Worm (Caenorhabditis elegans): Measurements from ENCODE around the gene his-1.
"Not testable (repeated sequence)": the region's sequence is repeated elsewhere in the genome, so short reads cannot be mapped to it uniquely, and the experiment has no call there.

Gene his-1

ce11 chrV:16033491-16033890, 8.8 kb upstream of the his-1 start:
- no peak for TF ChIP-seq pqm-1 (tag; optimal IDR thresholded peaks at IDR 0.05)
- TF ChIP-seq spr-1 (tag; optimal IDR thresholded peaks at IDR 0.05), result no peak
- peak; percentile 54 for TF ChIP-seq set-16 (GFP tag; IDR thresholded peaks at IDR 0.05)
- TF ChIP-seq dve-1 (tag; optimal IDR thresholded peaks at IDR 0.05; ENCODE audit: insufficient read depth), result no peak

- TF ChIP-seq saeg-2 (GFP tag; IDR thresholded peaks at IDR 0.05) (no peak), hif-1 (tag; optimal IDR thresholded peaks at IDR 0.05) (no peak), dve-1 (tag; optimal IDR thresholded peaks at IDR 0.05; ENCODE audit: insufficient read depth) (no peak), Y105C5A.15 (GFP tag; IDR thresholded peaks at IDR 0.05) (no peak), dmd-6 (GFP tag; IDR thresholded peaks at IDR 0.05) (no peak), nhr-237 (tag; optimal IDR thresholded peaks at IDR 0.05) (no peak), lim-7 (GFP tag; IDR thresholded peaks at IDR 0.05) (no peak), nhr-42 (GFP tag; IDR thresholded peaks at IDR 0.05) (no peak), lin-15B (tag; optimal IDR thresholded peaks at IDR 0.05) (no peak), madf-5 (GFP tag; IDR thresholded peaks at IDR 0.05) (no peak), egl-27 (tag; optimal IDR thresholded peaks at IDR 0.05) (no peak), daf-12 (tag; optimal IDR thresholded peaks at IDR 0.05) (no peak), php-3 (GFP tag; IDR thresholded peaks at IDR 0.05) (no peak), nhr-102 (tag; optimal IDR thresholded peaks at IDR 0.05) (no peak), arid-1 (GFP tag; conservative IDR thresholded peaks at IDR 0.05) (no peak)
Observed at ce11 chrV:16036166-16036565, 6.2 kb upstream of the his-1 start, which contains the start of gene T10C6.10. Gene T10C6.10, plus strand, starts transcription at chrV:16036413.

DNA sequence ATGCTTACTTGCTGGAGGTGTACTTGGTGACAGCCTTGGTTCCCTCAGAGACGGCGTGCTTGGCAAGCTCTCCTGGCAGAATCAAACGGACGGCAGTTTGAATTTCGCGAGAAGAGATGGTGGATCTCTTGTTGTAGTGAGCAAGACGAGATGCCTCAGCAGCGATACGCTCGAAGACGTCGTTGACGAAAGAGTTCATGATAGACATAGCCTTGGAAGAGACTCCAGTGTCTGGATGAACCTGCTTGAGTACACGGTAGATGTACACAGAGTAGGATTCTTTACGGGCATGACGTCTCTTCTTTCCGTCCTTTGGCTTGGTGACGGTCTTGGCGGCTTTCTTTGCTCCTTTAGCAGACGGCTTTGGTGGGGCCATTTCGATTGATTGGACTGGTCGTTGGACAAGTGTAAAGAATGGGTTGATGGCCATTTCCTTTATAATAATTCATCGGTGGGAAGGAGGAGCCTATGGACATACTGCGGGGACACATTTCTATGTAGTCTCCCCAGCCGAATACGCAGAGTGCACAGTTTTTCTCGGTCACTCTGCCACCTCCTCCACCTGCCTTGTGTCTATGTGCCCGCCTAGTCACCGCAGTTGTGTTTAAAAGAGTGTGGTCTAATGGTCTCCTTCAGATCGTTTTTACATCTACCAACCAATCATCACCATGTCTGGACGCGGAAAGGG, 2.0 kb upstream of the his-1 start, which contains the start of the genes his-4 and his-3:
Gene his-4 (minus strand): TSS at position 376 of the 688 bp plus-strand sequence.
Gene his-3 (plus strand): TSS at position 669 of the 688 bp plus-strand sequence.
- peak; percentile 83 for TF ChIP-seq nhr-102 (tag; optimal IDR thresholded peaks at IDR 0.05)
- TF ChIP-seq mep-1 (tag; optimal IDR thresholded peaks at IDR 0.05), result peak; percentile 75
- peak; percentile 98 for TF ChIP-seq dve-1 (tag; optimal IDR thresholded peaks at IDR 0.05; ENCODE audit: insufficient read depth)
- TF ChIP-seq spr-1 (tag; optimal IDR thresholded peaks at IDR 0.05), result peak; percentile 40
- peak; percentile 94 for TF ChIP-seq aha-1 (tag)
- peak; percentile 64 for TF ChIP-seq nhr-28 (tag; optimal IDR thresholded peaks at IDR 0.05)
- peak; percentile 72; the same call in 1 of the 2 replicates for TF ChIP-seq nhr-42 (GFP tag; IDR thresholded peaks at IDR 0.05)
- peak; percentile 48 for TF ChIP-seq dpl-1 (GFP tag; optimal IDR thresholded peaks at IDR 0.05)
- peak; percentile 32 for TF ChIP-seq rbr-2 (tag; optimal IDR thresholded peaks at IDR 0.05)
- TF ChIP-seq nhr-48 (tag; optimal IDR thresholded peaks at IDR 0.05), result peak; percentile 37
- peak; percentile 74 for TF ChIP-seq nhr-25 (tag; optimal IDR thresholded peaks at IDR 0.05; ENCODE audit: borderline replicate concordance, insufficient read depth)
- peak; percentile 5 for TF ChIP-seq nhr-6 (tag; optimal IDR thresholded peaks at IDR 0.05)
- not testable (repeated sequence) for TF ChIP-seq daf-16 (GFP tag; optimal IDR thresholded peaks at IDR 0.05)
- peak; percentile 73 for TF ChIP-seq daf-16 (tag; optimal IDR thresholded peaks at IDR 0.05)
- TF ChIP-seq duxl-1 (tag; optimal IDR thresholded peaks at IDR 0.05; ENCODE audit: poor library complexity), result peak; percentile 85
- TF ChIP-seq mes-2 (tag; optimal IDR thresholded peaks at IDR 0.05; ENCODE audit: poor library complexity, severe bottlenecking), result peak; percentile 80
- peak; percentile 74 for TF ChIP-seq hlh-11 (tag; optimal IDR thresholded peaks at IDR 0.05)
- TF ChIP-seq lin-38 (GFP tag; IDR thresholded peaks at IDR 0.05), result peak; percentile 23
- peak; percentile 62; the same call in 1 of the 2 replicates for TF ChIP-seq php-3 (GFP tag; IDR thresholded peaks at IDR 0.05)
- TF ChIP-seq dmd-6 (GFP tag; IDR thresholded peaks at IDR 0.05), result peak; percentile 53

DNA sequence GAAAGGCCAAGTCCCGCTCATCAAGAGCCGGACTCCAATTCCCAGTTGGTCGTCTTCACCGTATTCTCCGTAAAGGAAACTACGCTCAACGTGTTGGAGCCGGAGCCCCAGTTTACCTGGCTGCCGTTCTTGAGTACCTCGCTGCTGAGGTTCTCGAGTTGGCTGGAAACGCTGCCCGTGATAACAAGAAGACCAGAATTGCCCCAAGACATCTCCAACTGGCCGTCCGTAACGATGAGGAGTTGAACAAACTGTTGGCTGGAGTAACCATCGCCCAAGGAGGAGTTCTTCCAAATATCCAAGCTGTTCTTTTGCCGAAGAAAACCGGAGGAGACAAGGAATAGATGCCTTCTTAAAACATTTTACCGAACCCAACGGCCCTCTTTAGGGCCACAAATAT, 1.5 kb upstream of the his-1 start:
- TF ChIP-seq set-16 (GFP tag; IDR thresholded peaks at IDR 0.05), result peak; percentile 47; the same call in 1 of the 2 replicates

All from whole organism, L4 larva.